Fruit fly (Drosophila melanogaster): ENCODE measurements around the gene CG10077.

The CG10077 gene

dm6 chr3L:6903985-6904384, 51.7 kb downstream of the CG10077 start (continued):
- TF ChIP-seq CG10959 (GFP tag; IDR thresholded peaks at IDR 0.05) (no peak), H2.0 (GFP tag; IDR thresholded peaks at IDR 0.05) (0 out of 2 replicates have a peak, but pooled peaks have one; percentile 27), gcm (GFP tag; optimal IDR thresholded peaks at IDR 0.05) (peak; percentile 35), Dll (GFP tag; IDR thresholded peaks at IDR 0.05; ENCODE audit: partially characterized antibody) (peak; percentile 39; the same call in 1 of the 4 replicates), CG33557 (GFP tag; optimal IDR thresholded peaks at IDR 0.05) (no peak), CoRest (tag; optimal IDR thresholded peaks at IDR 0.05) (peak; percentile 68), ci (GFP tag; IDR thresholded peaks at IDR 0.05) (peak; percentile 79; the same call in 2 of the 3 replicates), en (GFP tag; optimal IDR thresholded peaks at IDR 0.05) (no peak), CG1603 (tag; optimal IDR thresholded peaks at IDR 0.05) (peak; percentile 15), CG13296 (GFP tag; optimal IDR thresholded peaks at IDR 0.05) (no peak), grau (tag; optimal IDR thresholded peaks at IDR 0.05) (peak; percentile 18), CG12659 (GFP tag; optimal IDR thresholded peaks at IDR 0.05) (no peak), CG31388 (GFP tag; optimal IDR thresholded peaks at IDR 0.05) (no peak), CG17186 (GFP tag; optimal IDR thresholded peaks at IDR 0.05) (no peak), ac (GFP tag; optimal IDR thresholded peaks at IDR 0.05) (peak; percentile 21), Nf-YC (tag; optimal IDR thresholded peaks at IDR 0.05) (peak; percentile 99), Bdp1 (GFP tag; optimal IDR thresholded peaks at IDR 0.05) (peak; percentile 11), kah (GFP tag; optimal IDR thresholded peaks at IDR 0.05) (peak; percentile 5), her (GFP tag; optimal IDR thresholded peaks at IDR 0.05) (peak; percentile 22), CG4854 (GFP tag; optimal IDR thresholded peaks at IDR 0.05) (no peak), corto (GFP tag; optimal IDR thresholded peaks at IDR 0.05) (no peak), CG43689 (GFP tag; IDR thresholded peaks at IDR 0.05) (no peak), CG7745 (tag; optimal IDR thresholded peaks at IDR 0.05) (no peak), shn (GFP tag; optimal IDR thresholded peaks at IDR 0.05) (no peak), Neu2 (GFP tag; optimal IDR thresholded peaks at IDR 0.05; ENCODE audit: borderline replicate concordance) (no peak), ash1 (GFP tag; optimal IDR thresholded peaks at IDR 0.05) (peak; percentile 58), Dbx (GFP tag; IDR thresholded peaks at IDR 0.05) (peak; percentile 80; the same call in 2 of the 3 replicates), MBD-R2 (GFP tag; IDR thresholded peaks at IDR 0.05) (no peak), CG4360 (GFP tag; IDR thresholded peaks at IDR 0.05) (peak; percentile 70), gce (GFP tag; IDR thresholded peaks at IDR 0.05) (0 out of 3 replicates have a peak, but pooled peaks have one; percentile 8), CG1647 (GFP tag; optimal IDR thresholded peaks at IDR 0.05) (no peak), Camta (GFP tag; optimal IDR thresholded peaks at IDR 0.05) (no peak), pros (GFP tag; optimal IDR thresholded peaks at IDR 0.05) (no peak), CTCF (GFP tag; optimal IDR thresholded peaks at IDR 0.05) (peak; percentile 95), Dip3 (GFP tag; optimal IDR thresholded peaks at IDR 0.05) (no peak), CG6175 (GFP tag; IDR thresholded peaks at IDR 0.05) (0 out of 3 replicates have a peak, but pooled peaks have one; percentile 30), CG1602 (GFP tag; optimal IDR thresholded peaks at IDR 0.05) (no peak), aop (GFP tag; IDR thresholded peaks at IDR 0.05) (no peak), CG18011 (GFP tag; optimal IDR thresholded peaks at IDR 0.05) (no peak), dpn (GFP tag; optimal IDR thresholded peaks at IDR 0.05) (peak in 1 of 2 experiments; percentile 40), unc-4 (GFP tag; IDR thresholded peaks at IDR 0.05; ENCODE audit: partially characterized antibody) (0 out of 2 replicates have a peak, but pooled peaks have one; percentile 41), ewg (GFP tag; optimal IDR thresholded peaks at IDR 0.05) (peak; percentile 100), Usf (GFP tag; optimal IDR thresholded peaks at IDR 0.05) (no peak), sob (GFP tag; IDR thresholded peaks at IDR 0.05) (peak; percentile 67), CG17912 (GFP tag; optimal IDR thresholded peaks at IDR 0.05) (no peak), CG31365 (tag; optimal IDR thresholded peaks at IDR 0.05) (no peak), CG11085 (GFP tag; IDR thresholded peaks at IDR 0.05) (no peak), Doc3 (GFP tag; IDR thresholded peaks at IDR 0.05; ENCODE audit: partially characterized antibody) (peak; percentile 12; the same call in 1 of the 3 replicates), Aef1 (GFP tag; IDR thresholded peaks at IDR 0.05) (no peak), Tbp (GFP tag; optimal IDR thresholded peaks at IDR 0.05) (no peak), zfh1 (GFP tag; IDR thresholded peaks at IDR 0.05) (peak; percentile 64), CG4328 (GFP tag; optimal IDR thresholded peaks at IDR 0.05) (no peak)

Measured in whole organism, embryonic.